Fruit fly (Drosophila melanogaster) whole organism, embryonic: ENCODE measurements around the gene Mccc1.

Experiments used
- Abd-B ChIP-seq: fragments of 200-800 bp; sonication (Bioruptor generic); optimal IDR thresholded peaks from 2 replicates; lab custom pipeline; 2018; ENCODE audit warnings: missing biosample characterization, mild to moderate bottlenecking, missing genetic modification characterization, moderate library complexity
- Antp ChIP-seq: fragments of 200-800 bp; sonication (Bioruptor generic); optimal IDR thresholded peaks from 3 replicates; lab custom pipeline; 2016; ENCODE audit warnings: missing biosample characterization, missing genetic modification characterization
- Awh ChIP-seq: fragments of 200-800 bp; sonication (Bioruptor generic); IDR thresholded peaks from 2 replicates; pipeline ENCODE4, ENCODE4 v1.3.6; 2022; ENCODE audit warnings: missing biosample characterization, missing genetic modification characterization
- BEAF-32 ChIP-seq: fragments of 200-800 bp; sonication (Bioruptor generic); optimal IDR thresholded peaks from 3 replicates; lab custom pipeline; 2017; ENCODE audit warnings: missing biosample characterization, missing genetic modification characterization, mild to moderate bottlenecking, moderate library complexity, missing genetic modification reagents
- BtbVII ChIP-seq: fragments of 200-800 bp; sonication (Bioruptor generic); optimal IDR thresholded peaks from 3 replicates; lab custom pipeline; 2017; ENCODE audit warnings: missing biosample characterization, mild to moderate bottlenecking, missing genetic modification characterization
- C15 ChIP-seq: fragments of 200-800 bp; sonication (Bioruptor generic); IDR thresholded peaks from 3 replicates; pipeline ENCODE4 v1.3.6; 2022; ENCODE audit warnings: missing biosample characterization, missing genetic modification characterization
- CG11504 ChIP-seq: fragments of 200-800 bp; sonication (Bioruptor generic); optimal IDR thresholded peaks from 3 replicates; lab custom pipeline; 2019; ENCODE audit warnings: missing biosample characterization, mild to moderate bottlenecking, missing genetic modification characterization, moderate library complexity
- CG12155 ChIP-seq: fragments of 200-800 bp; sonication (Bioruptor generic); optimal IDR thresholded peaks from 3 replicates; lab custom pipeline; 2016; ENCODE audit warnings: missing biosample characterization, missing genetic modification characterization
- CG13123 ChIP-seq: fragments of 200-800 bp; sonication (Bioruptor generic); optimal IDR thresholded peaks from 2 replicates; lab custom pipeline; 2016; ENCODE audit warnings: missing biosample characterization, missing genetic modification characterization
- CG13424 ChIP-seq: fragments of 200-800 bp; sonication (Bioruptor generic); optimal IDR thresholded peaks from 2 replicates; lab custom pipeline; 2019; ENCODE audit warnings: missing biosample characterization, mild to moderate bottlenecking, missing genetic modification characterization, moderate library complexity
- CG14050 ChIP-seq: fragments of 200-800 bp; sonication (Bioruptor generic); IDR thresholded peaks from 3 replicates; pipeline ENCODE4 v1.3.6; 2022; ENCODE audit warnings: missing biosample characterization, missing genetic modification characterization
- CG14965 ChIP-seq: fragments of 200-800 bp; sonication (Bioruptor generic); optimal IDR thresholded peaks from 2 replicates; lab custom pipeline; 2016; ENCODE audit warnings: missing biosample characterization, missing genetic modification characterization, borderline replicate concordance
- CG1647 ChIP-seq: fragments of 200-800 bp; sonication (Bioruptor generic); optimal IDR thresholded peaks from 3 replicates; lab custom pipeline; 2016; ENCODE audit warnings: missing biosample characterization, missing genetic modification characterization
- CG17328 ChIP-seq: fragments of 200-800 bp; sonication (Bioruptor generic); IDR thresholded peaks from 2 replicates; pipeline ENCODE4 v1.3.6; 2022; ENCODE audit warnings: missing biosample characterization, missing genetic modification characterization
- CG30403 ChIP-seq: fragments of 200-800 bp; sonication (Bioruptor generic); optimal IDR thresholded peaks from 3 replicates; lab custom pipeline; 2016; ENCODE audit warnings: missing biosample characterization, missing genetic modification characterization
- CG3163 ChIP-seq: fragments of 200-800 bp; sonication (Bioruptor generic); optimal IDR thresholded peaks from 3 replicates; lab custom pipeline; 2016; ENCODE audit warnings: missing biosample characterization, missing genetic modification characterization
- CG32532 ChIP-seq: fragments of 200-800 bp; sonication (Bioruptor generic); IDR thresholded peaks from 2 replicates; pipeline ENCODE4 v1.3.6; 2022; ENCODE audit warnings: missing biosample characterization, missing genetic modification characterization
- CG32772 ChIP-seq: fragments of 200-800 bp; sonication (Bioruptor generic); IDR thresholded peaks from 2 replicates; pipeline ENCODE4 v1.3.6; 2022; ENCODE audit warnings: missing biosample characterization, missing genetic modification characterization
- CG9817 ChIP-seq: fragments of 200-800 bp; sonication (Bioruptor generic); optimal IDR thresholded peaks from 2 replicates; lab custom pipeline; 2018; ENCODE audit warnings: missing biosample characterization, mild to moderate bottlenecking, missing genetic modification characterization, moderate library complexity
- CHES-1-like ChIP-seq: fragments of 200-800 bp; sonication (Bioruptor generic); optimal IDR thresholded peaks from 2 replicates; lab custom pipeline; 2016; ENCODE audit warnings: missing biosample characterization, missing genetic modification characterization
- CkIIα-i1 ChIP-seq: fragments of 200-800 bp; sonication (Bioruptor generic); IDR thresholded peaks from 2 replicates; pipeline ENCODE4 v1.3.6; 2022; ENCODE audit warnings: missing biosample characterization, missing genetic modification characterization
- Dbx ChIP-seq: fragments of 200-800 bp; sonication (Bioruptor generic); IDR thresholded peaks from 3 replicates; pipeline ENCODE4 v1.3.6; 2022; ENCODE audit warnings: missing biosample characterization, missing genetic modification characterization
- Deaf1 ChIP-seq: fragments of 200-800 bp; optimal IDR thresholded peaks from 3 replicates; lab custom pipeline; 2019; ENCODE audit warnings: missing biosample characterization, mild to moderate bottlenecking, missing genetic modification characterization, moderate library complexity
- Dip3 ChIP-seq: fragments of 200-800 bp; sonication (Bioruptor generic); optimal IDR thresholded peaks from 3 replicates; lab custom pipeline; 2016; ENCODE audit warnings: missing biosample characterization, missing genetic modification characterization
- ERR ChIP-seq: fragments of 200-800 bp; sonication (Bioruptor generic); optimal IDR thresholded peaks from 2 replicates; lab custom pipeline; 2016; ENCODE audit warnings: missing biosample characterization, missing genetic modification characterization
- Ets65A ChIP-seq: fragments of 200-800 bp; sonication (Bioruptor generic); peaks from one replicate; lab custom pipeline; 2016; ENCODE audit warnings: missing biosample characterization, missing genetic modification characterization
- Fer2 ChIP-seq: fragments of 200-800 bp; sonication (Bioruptor generic); optimal IDR thresholded peaks from 2 replicates; lab custom pipeline; 2018; ENCODE audit warnings: missing biosample characterization, mild to moderate bottlenecking, missing genetic modification characterization, moderate library complexity
- HLH54F ChIP-seq: fragments of 200-800 bp; sonication (Bioruptor generic); optimal IDR thresholded peaks from 3 replicates; lab custom pipeline; 2016; ENCODE audit warnings: missing biosample characterization, missing genetic modification characterization
- Hand ChIP-seq: fragments of 200-800 bp; sonication (Bioruptor generic); optimal IDR thresholded peaks from 2 replicates; lab custom pipeline; 2017; ENCODE audit warnings: mild to moderate bottlenecking, missing biosample characterization, missing genetic modification reagents, missing genetic modification characterization
- Hmr ChIP-seq: fragments of 200-800 bp; sonication (Bioruptor generic); optimal IDR thresholded peaks from 3 replicates; lab custom pipeline; 2017; ENCODE audit warnings: mild to moderate bottlenecking, missing biosample characterization, missing genetic modification reagents, missing genetic modification characterization
- Hsf ChIP-seq: fragments of 200-800 bp; sonication (Bioruptor generic); optimal IDR thresholded peaks from 3 replicates; lab custom pipeline; 2016; ENCODE audit warnings: missing biosample characterization, missing genetic modification characterization
- Med ChIP-seq: fragments of 200-800 bp; sonication (Bioruptor generic); peaks from one replicate; lab custom pipeline; 2016; ENCODE audit warnings: missing biosample characterization, missing genetic modification characterization, mild to moderate bottlenecking, inconsistent platforms, moderate library complexity
- Neu2 ChIP-seq: fragments of 200-800 bp; sonication (Bioruptor generic); optimal IDR thresholded peaks from 3 replicates; lab custom pipeline; 2016; ENCODE audit warnings: missing biosample characterization, missing genetic modification characterization, borderline replicate concordance
- Nf-YA ChIP-seq: fragments of 200-800 bp; sonication (Bioruptor generic); IDR thresholded peaks from 2 replicates; pipeline ENCODE4 v1.3.6; 2022; ENCODE audit warnings: missing biosample characterization, missing genetic modification characterization
- Scr ChIP-seq: fragments of 200-800 bp; sonication (Bioruptor generic); IDR thresholded peaks from 2 replicates; pipeline ENCODE4 v1.3.6; 2022; ENCODE audit warnings: missing biosample characterization, missing genetic modification characterization; ENCODE audit not compliant: partially characterized antibody
- Side ChIP-seq: fragments of 200-800 bp; sonication (Bioruptor generic); optimal IDR thresholded peaks from 2 replicates; lab custom pipeline; 2016; ENCODE audit warnings: missing biosample characterization, missing genetic modification characterization
- ato ChIP-seq: fragments of 200-800 bp; sonication (Bioruptor generic); IDR thresholded peaks from 2 replicates; pipeline ENCODE4 v1.3.6; 2022; ENCODE audit warnings: missing biosample characterization, missing genetic modification characterization; ENCODE audit not compliant: partially characterized antibody
- cg ChIP-seq: fragments of 200-800 bp; sonication (Bioruptor generic); optimal IDR thresholded peaks from 3 replicates; lab custom pipeline; 2019; ENCODE audit warnings: missing biosample characterization, mild to moderate bottlenecking, missing genetic modification characterization, moderate library complexity
- chm ChIP-seq: fragments of 200-800 bp; sonication (Bioruptor generic); IDR thresholded peaks from 2 replicates; pipeline ENCODE4 v1.3.6; 2022; ENCODE audit warnings: missing biosample characterization, missing genetic modification characterization
- crol ChIP-seq: fragments of 200-800 bp; sonication (Bioruptor generic); IDR thresholded peaks from 2 replicates; pipeline ENCODE4 v1.3.6; 2022; ENCODE audit warnings: missing biosample characterization, missing genetic modification characterization
- cwo ChIP-seq: fragments of 200-800 bp; sonication (Bioruptor generic); optimal IDR thresholded peaks from 3 replicates; lab custom pipeline; 2017; ENCODE audit warnings: missing biosample characterization, missing genetic modification characterization, mild to moderate bottlenecking, moderate library complexity, missing genetic modification reagents
- dmrt11E ChIP-seq: fragments of 200-800 bp; sonication (Bioruptor generic); optimal IDR thresholded peaks from 3 replicates; lab custom pipeline; 2018; ENCODE audit warnings: missing biosample characterization, mild to moderate bottlenecking, missing genetic modification characterization, moderate library complexity
- emc ChIP-seq: fragments of 200-800 bp; sonication (Bioruptor generic); optimal IDR thresholded peaks from 2 replicates; lab custom pipeline; 2016; ENCODE audit warnings: missing biosample characterization, missing genetic modification characterization
- fd64A ChIP-seq: fragments of 200-800 bp; sonication (Bioruptor generic); optimal IDR thresholded peaks from 3 replicates; lab custom pipeline; 2018; ENCODE audit warnings: missing biosample characterization, mild to moderate bottlenecking, missing genetic modification characterization
- gfzf ChIP-seq: fragments of 200-800 bp; sonication (Bioruptor generic); optimal IDR thresholded peaks from 2 replicates; lab custom pipeline; 2016; ENCODE audit warnings: missing biosample characterization, mild to moderate bottlenecking, missing genetic modification characterization, moderate library complexity
- pan ChIP-seq, 4 experiments: fragments of >200 bp in 3 of 4; fragments of 200-800 bp in 1 of 4; sonication (Bioruptor generic) in 1 of 4; optimal IDR thresholded peaks in 3 of 4; IDR thresholded peaks in 1 of 4; 2 replicates each; pipeline versions ENCODE4 v1.3.6 to Lab custom; 2017 to 2022; ENCODE audit warnings: missing biosample characterization in 2 of 4, missing genetic modification characterization in 2 of 4, mixed read lengths in 1 of 4
- peb ChIP-seq: fragments of 200-800 bp; sonication (Bioruptor generic); IDR thresholded peaks from 2 replicates; pipeline ENCODE4 v1.3.6; 2022; ENCODE audit warnings: missing biosample characterization, missing genetic modification characterization
- ranshi ChIP-seq: fragments of 200-800 bp; sonication (Bioruptor generic); IDR thresholded peaks from 2 replicates; pipeline ENCODE4 v1.3.6; 2022; ENCODE audit warnings: missing biosample characterization, missing genetic modification characterization
- sob ChIP-seq: fragments of 200-800 bp; sonication (Bioruptor generic); IDR thresholded peaks from 2 replicates; pipeline ENCODE4 v1.3.6; 2022; ENCODE audit warnings: missing biosample characterization, missing genetic modification characterization
- tin ChIP-seq: fragments of 200-800 bp; sonication (Bioruptor generic); optimal IDR thresholded peaks from 3 replicates; lab custom pipeline; 2016; ENCODE audit warnings: missing biosample characterization, missing genetic modification characterization
- zen2 ChIP-seq: fragments of 200-800 bp; sonication (Bioruptor generic); IDR thresholded peaks from 3 replicates; pipeline ENCODE4 v1.3.6; 2022; ENCODE audit warnings: missing biosample characterization, missing genetic modification characterization; ENCODE audit not compliant: partially characterized antibody

The Mccc1 gene

DNA sequence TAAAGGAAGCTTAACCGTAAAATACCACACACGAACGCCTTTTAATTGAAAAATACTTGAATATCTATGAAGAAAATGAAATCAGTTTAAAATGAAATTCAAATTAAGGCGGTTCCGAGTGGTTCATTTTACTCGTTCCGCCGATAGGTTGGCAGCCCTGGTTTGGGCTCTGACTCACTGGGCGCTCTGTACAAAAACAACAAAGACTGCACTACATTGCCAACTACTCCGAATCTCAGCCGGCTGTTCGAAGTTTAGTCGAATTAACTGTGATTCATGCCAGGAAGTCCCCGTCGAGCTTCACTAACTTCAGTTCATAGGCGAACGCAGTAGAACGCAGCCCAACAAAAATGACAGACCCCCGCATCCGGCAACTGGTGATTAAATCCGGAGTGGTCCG is 50.4 kb downstream of the Mccc1 start, which contains the start of gene Tbca:
Gene Tbca, plus strand, starts transcription at position 212 of the 400 bp plus-strand sequence.
- TF ChIP-seq emc (GFP tag; lab: Kevin White, UChicago) (no peak), HLH54F (GFP tag; lab: Kevin White, UChicago) (no peak), CG9817 (tag; lab: Kevin White, UChicago) (no peak), tin (GFP tag; lab: Kevin White, UChicago) (no peak), Awh (GFP tag; lab: Robert Waterston, UW) (no peak), BtbVII (GFP tag; lab: Kevin White, UChicago) (no peak), ato (GFP tag; lab: Robert Waterston, UW) (peak; percentile 52; the same call in 1 of the 2 replicates), CkIIα-i1 (GFP tag; lab: Robert Waterston, UW) (no peak), CG13424 (no peak), Dip3 (GFP tag; lab: Kevin White, UChicago) (no peak), Hand (GFP tag; lab: Kevin White, UChicago) (no peak), CG17328 (0 out of 2 replicates have a peak, but pooled peaks have one; percentile 16), chm (GFP tag; lab: Robert Waterston, UW) (no peak), cwo (no peak), Med (GFP tag; lab: Kevin White, UChicago) (peak; percentile 41), Abd-B (GFP tag; lab: Kevin White, UChicago) (no peak), fd64A (no peak), pan (optimal IDR thresholded peaks at IDR 0.05; lab: Kevin White, UChicago) (no peak), pan (GFP tag; optimal IDR thresholded peaks at IDR 0.05 in 1 of 2, IDR thresholded peaks at IDR 0.05 in 1 of 2) (no peak), Deaf1 (no peak), cg (GFP tag; lab: Kevin White, UChicago) (no peak), BEAF-32 (GFP tag; lab: Kevin White, UChicago) (peak; percentile 68), peb (no peak), Dbx (no peak), Side (no peak), Scr (GFP tag; lab: Robert Waterston, UW) (peak; percentile 58), CG12155 (no peak), CG11504 (no peak), Neu2 (GFP tag; lab: Kevin White, UChicago) (no peak), dmrt11E (tag; lab: Kevin White, UChicago) (no peak), CG14965 (GFP tag; lab: Kevin White, UChicago) (no peak), CG3163 (GFP tag; lab: Kevin White, UChicago) (no peak), C15 (GFP tag; lab: Robert Waterston, UW) (no peak), CG30403 (GFP tag; lab: Kevin White, UChicago) (no peak), CG32772 (GFP tag; lab: Robert Waterston, UW) (peak; percentile 70; the same call in 1 of the 2 replicates), sob (GFP tag; lab: Robert Waterston, UW) (no peak), CG14050 (GFP tag; lab: Robert Waterston, UW) (no peak), Hsf (no peak), gfzf (GFP tag; lab: Kevin White, UChicago) (peak; percentile 37), Ets65A (GFP tag; lab: Kevin White, UChicago) (no peak), crol (no peak), Antp (GFP tag; lab: Kevin White, UChicago) (no peak), Fer2 (no peak), Hmr (GFP tag; lab: Kevin White, UChicago) (no peak), CHES-1-like (no peak), CG1647 (GFP tag; lab: Kevin White, UChicago) (no peak), ranshi (no peak), Nf-YA (GFP tag; lab: Robert Waterston, UW) (no peak), ERR (GFP tag; lab: Kevin White, UChicago) (no peak), CG32532 (GFP tag; lab: Robert Waterston, UW) (no peak), zen2 (GFP tag; lab: Robert Waterston, UW) (no peak), CG13123 (GFP tag; lab: Kevin White, UChicago) (no peak)
